Fruit fly (Drosophila melanogaster) whole organism, prepupa: ENCODE measurements around the gene CG12398.

ENCODE experiments used
- Blimp-1 ChIP-seq: fragments of 200-800 bp; sonication (Bioruptor generic); optimal IDR thresholded peaks from 3 replicates; lab custom pipeline; 2017; ENCODE audit warnings: missing biosample characterization, missing genetic modification characterization, mild to moderate bottlenecking, moderate library complexity, missing genetic modification reagents
- CG10631 ChIP-seq: fragments of 200-800 bp; sonication (Bioruptor generic); optimal IDR thresholded peaks from 2 replicates; lab custom pipeline; 2016; ENCODE audit warnings: missing biosample characterization, missing genetic modification characterization
- CG10669 ChIP-seq: fragments of 200-800 bp; sonication (Bioruptor generic); optimal IDR thresholded peaks from 3 replicates; lab custom pipeline; 2018; ENCODE audit warnings: missing biosample characterization, mild to moderate bottlenecking, missing genetic modification characterization, moderate library complexity
- CG11294 ChIP-seq: fragments of 200-800 bp; sonication (Bioruptor generic); IDR thresholded peaks from 2 replicates; pipeline ENCODE4 v1.3.6; 2022; ENCODE audit warnings: missing biosample characterization, missing genetic modification characterization
- CG11762 ChIP-seq: fragments of 200-800 bp; sonication (Bioruptor generic); optimal IDR thresholded peaks from 3 replicates; lab custom pipeline; 2016; ENCODE audit warnings: missing biosample characterization, missing genetic modification characterization; ENCODE audit not compliant: insufficient read depth
- CG15336 ChIP-seq: fragments of 200-800 bp; sonication (Bioruptor generic); IDR thresholded peaks from 2 replicates; pipeline ENCODE4 v1.3.6; 2022; ENCODE audit warnings: missing biosample characterization, missing genetic modification characterization
- CG1621 ChIP-seq: fragments of 200-800 bp; sonication (Bioruptor generic); optimal IDR thresholded peaks from 3 replicates; lab custom pipeline; 2018; ENCODE audit warnings: missing biosample characterization, mild to moderate bottlenecking, missing genetic modification characterization
- CG16779 ChIP-seq: fragments of 200-800 bp; sonication (Bioruptor generic); optimal IDR thresholded peaks from 3 replicates; lab custom pipeline; 2017; ENCODE audit warnings: missing biosample characterization, mild to moderate bottlenecking, missing genetic modification characterization
- CG31627 ChIP-seq: fragments of 200-800 bp; sonication (Bioruptor generic); optimal IDR thresholded peaks from 3 replicates; lab custom pipeline; 2016; ENCODE audit warnings: missing biosample characterization, missing genetic modification characterization
- CG32006 ChIP-seq: fragments of 200-800 bp; sonication (Bioruptor generic); optimal IDR thresholded peaks from 3 replicates; lab custom pipeline; 2017; ENCODE audit warnings: missing biosample characterization, mild to moderate bottlenecking, missing genetic modification characterization
- CG34406 ChIP-seq: fragments of 200-800 bp; sonication (Bioruptor generic); optimal IDR thresholded peaks from 3 replicates; lab custom pipeline; 2016; ENCODE audit warnings: missing biosample characterization, missing genetic modification characterization
- CG3919 ChIP-seq: fragments of 200-800 bp; sonication (Bioruptor generic); optimal IDR thresholded peaks from 3 replicates; lab custom pipeline; 2016; ENCODE audit warnings: missing biosample characterization, missing genetic modification characterization
- CG4318 ChIP-seq: fragments of 200-800 bp; sonication (Bioruptor generic); optimal IDR thresholded peaks from 3 replicates; lab custom pipeline; 2017; ENCODE audit warnings: missing biosample characterization, mild to moderate bottlenecking, missing genetic modification characterization
- CG6276 ChIP-seq: fragments of 200-800 bp; sonication (Bioruptor generic); optimal IDR thresholded peaks from 2 replicates; lab custom pipeline; 2017; ENCODE audit warnings: missing biosample characterization, mild to moderate bottlenecking, missing genetic modification characterization
- CG6808 ChIP-seq: fragments of 200-800 bp; sonication (Bioruptor generic); optimal IDR thresholded peaks from 3 replicates; lab custom pipeline; 2017; ENCODE audit warnings: missing biosample characterization, missing genetic modification characterization, mild to moderate bottlenecking, moderate library complexity, missing genetic modification reagents
- CG7368 ChIP-seq: fragments of 200-800 bp; sonication (Bioruptor generic); optimal IDR thresholded peaks from 3 replicates; lab custom pipeline; 2016; ENCODE audit warnings: missing biosample characterization, missing genetic modification characterization
- CG8632 ChIP-seq: fragments of 200-800 bp; sonication (Bioruptor generic); optimal IDR thresholded peaks from 3 replicates; lab custom pipeline; 2016; ENCODE audit warnings: missing biosample characterization, missing genetic modification characterization
- CG9139 ChIP-seq: fragments of 200-800 bp; sonication (Bioruptor generic); optimal IDR thresholded peaks from 3 replicates; lab custom pipeline; 2017; ENCODE audit warnings: missing biosample characterization, mild to moderate bottlenecking, missing genetic modification characterization
- Eip75B ChIP-seq: fragments of 200-800 bp; sonication (Bioruptor generic); optimal IDR thresholded peaks from 3 replicates; lab custom pipeline; 2016; ENCODE audit warnings: missing biosample characterization, missing genetic modification characterization
- Ets21C ChIP-seq: fragments of 200-800 bp; sonication (Bioruptor generic); optimal IDR thresholded peaks from 3 replicates; lab custom pipeline; 2016; ENCODE audit warnings: missing biosample characterization, missing genetic modification characterization
- Ets96B ChIP-seq: fragments of 200-800 bp; optimal IDR thresholded peaks from 2 replicates; lab custom pipeline; 2019; ENCODE audit warnings: missing biosample characterization, mild to moderate bottlenecking, missing genetic modification characterization, moderate library complexity
- Gug ChIP-seq: fragments of 200-800 bp; sonication (Bioruptor generic); IDR thresholded peaks from 2 replicates; pipeline ENCODE4 v1.3.6; 2022; ENCODE audit warnings: missing biosample characterization, missing genetic modification characterization
- Hr38 ChIP-seq: sonication (Bioruptor generic); optimal IDR thresholded peaks from 2 replicates; lab custom pipeline; 2016; ENCODE audit warnings: missing biosample characterization, missing genetic modification characterization
- Hr4 ChIP-seq: fragments of 200-800 bp; sonication (Bioruptor generic); optimal IDR thresholded peaks from 3 replicates; lab custom pipeline; 2016; ENCODE audit warnings: missing biosample characterization, missing genetic modification characterization
- Lpt ChIP-seq: fragments of 200-800 bp; sonication (Bioruptor generic); optimal IDR thresholded peaks from 3 replicates; lab custom pipeline; 2016; ENCODE audit warnings: missing biosample characterization, missing genetic modification characterization
- Met ChIP-seq: fragments of 200-800 bp; sonication (Bioruptor generic); optimal IDR thresholded peaks from 3 replicates; lab custom pipeline; 2016; ENCODE audit warnings: missing biosample characterization, missing genetic modification characterization
- Smox ChIP-seq: fragments of 200-800 bp; sonication (Bioruptor generic); optimal IDR thresholded peaks from 3 replicates; lab custom pipeline; 2016; ENCODE audit warnings: missing biosample characterization, missing genetic modification characterization
- Sox102F ChIP-seq: fragments of 200-800 bp; sonication (Bioruptor generic); optimal IDR thresholded peaks from 2 replicates; lab custom pipeline; 2016; ENCODE audit warnings: missing biosample characterization, mild to moderate bottlenecking, missing genetic modification characterization
- Sox14 ChIP-seq: fragments of 200-800 bp; sonication (Bioruptor generic); optimal IDR thresholded peaks from 3 replicates; lab custom pipeline; 2016; ENCODE audit warnings: missing biosample characterization, missing genetic modification characterization
- Sox15 ChIP-seq: fragments of 200-800 bp; sonication (Bioruptor generic); optimal IDR thresholded peaks from 3 replicates; lab custom pipeline; 2016; ENCODE audit warnings: missing biosample characterization, missing genetic modification characterization
- achi ChIP-seq: fragments of 200-800 bp; sonication (Bioruptor generic); optimal IDR thresholded peaks from 3 replicates; lab custom pipeline; 2016; ENCODE audit warnings: missing biosample characterization, missing genetic modification characterization
- acj6 ChIP-seq: fragments of 200-800 bp; sonication (Bioruptor generic); optimal IDR thresholded peaks from 3 replicates; lab custom pipeline; 2016; ENCODE audit warnings: missing biosample characterization, missing genetic modification characterization
- cyc ChIP-seq: fragments of 200-800 bp; sonication (Bioruptor generic); optimal IDR thresholded peaks from 3 replicates; lab custom pipeline; 2016; ENCODE audit warnings: missing biosample characterization, missing genetic modification characterization
- dac ChIP-seq: fragments of 200-800 bp; sonication (Bioruptor generic); optimal IDR thresholded peaks from 2 replicates; lab custom pipeline; 2017; ENCODE audit warnings: missing biosample characterization, mild to moderate bottlenecking, missing genetic modification characterization
- dsx ChIP-seq: fragments of 200-800 bp; optimal IDR thresholded peaks from 3 replicates; lab custom pipeline; 2019; ENCODE audit warnings: missing biosample characterization, mild to moderate bottlenecking, missing genetic modification characterization, moderate library complexity; ENCODE audit not compliant: poor library complexity, severe bottlenecking
- eg ChIP-seq: fragments of 200-800 bp; sonication (Bioruptor generic); IDR thresholded peaks from 3 replicates; pipeline ENCODE4 v1.3.6; 2022; ENCODE audit warnings: missing biosample characterization, missing genetic modification characterization
- esn ChIP-seq: fragments of 200-800 bp; sonication (Bioruptor generic); optimal IDR thresholded peaks from 2 replicates; lab custom pipeline; 2016; ENCODE audit warnings: missing biosample characterization, mild to moderate bottlenecking, missing genetic modification characterization, moderate library complexity
- fkh ChIP-seq: fragments of 200-800 bp; sonication (Bioruptor generic); optimal IDR thresholded peaks from 3 replicates; lab custom pipeline; 2017; ENCODE audit warnings: missing biosample characterization, mild to moderate bottlenecking, missing genetic modification characterization, moderate library complexity
- lz ChIP-seq: fragments of 200-800 bp; sonication (Bioruptor generic); optimal IDR thresholded peaks from 3 replicates; lab custom pipeline; 2016; ENCODE audit warnings: missing biosample characterization, missing genetic modification characterization
- net ChIP-seq: fragments of 200-800 bp; sonication (Bioruptor generic); optimal IDR thresholded peaks from 3 replicates; lab custom pipeline; 2016; ENCODE audit warnings: missing biosample characterization, missing genetic modification characterization
- pdm3 ChIP-seq: fragments of 200-800 bp; sonication (Bioruptor generic); optimal IDR thresholded peaks from 3 replicates; lab custom pipeline; 2016; ENCODE audit warnings: missing biosample characterization, missing genetic modification characterization
- spab ChIP-seq: fragments of 200-800 bp; sonication (Bioruptor generic); optimal IDR thresholded peaks from 2 replicates; lab custom pipeline; 2017; ENCODE audit warnings: missing biosample characterization, mild to moderate bottlenecking, missing genetic modification characterization, missing genetic modification reagents
- ss ChIP-seq, 2 experiments: fragments of 200-800 bp; sonication (Bioruptor generic); optimal IDR thresholded peaks; 2 replicates in 1 of 2; 3 replicates in 1 of 2; lab custom pipeline; 2017 to 2018; ENCODE audit warnings: mild to moderate bottlenecking in 2 of 2, missing biosample characterization in 2 of 2, missing genetic modification characterization in 2 of 2, moderate library complexity in 1 of 2
- svp ChIP-seq: fragments of 200-800 bp; sonication (Bioruptor generic); peaks from one replicate; lab custom pipeline; 2016; ENCODE audit warnings: missing biosample characterization, missing genetic modification characterization
- vri ChIP-seq: fragments of 200-800 bp; sonication (Bioruptor generic); optimal IDR thresholded peaks from 3 replicates; lab custom pipeline; 2016; ENCODE audit warnings: missing biosample characterization, mild to moderate bottlenecking, missing genetic modification characterization

Gene CG12398

DNA sequence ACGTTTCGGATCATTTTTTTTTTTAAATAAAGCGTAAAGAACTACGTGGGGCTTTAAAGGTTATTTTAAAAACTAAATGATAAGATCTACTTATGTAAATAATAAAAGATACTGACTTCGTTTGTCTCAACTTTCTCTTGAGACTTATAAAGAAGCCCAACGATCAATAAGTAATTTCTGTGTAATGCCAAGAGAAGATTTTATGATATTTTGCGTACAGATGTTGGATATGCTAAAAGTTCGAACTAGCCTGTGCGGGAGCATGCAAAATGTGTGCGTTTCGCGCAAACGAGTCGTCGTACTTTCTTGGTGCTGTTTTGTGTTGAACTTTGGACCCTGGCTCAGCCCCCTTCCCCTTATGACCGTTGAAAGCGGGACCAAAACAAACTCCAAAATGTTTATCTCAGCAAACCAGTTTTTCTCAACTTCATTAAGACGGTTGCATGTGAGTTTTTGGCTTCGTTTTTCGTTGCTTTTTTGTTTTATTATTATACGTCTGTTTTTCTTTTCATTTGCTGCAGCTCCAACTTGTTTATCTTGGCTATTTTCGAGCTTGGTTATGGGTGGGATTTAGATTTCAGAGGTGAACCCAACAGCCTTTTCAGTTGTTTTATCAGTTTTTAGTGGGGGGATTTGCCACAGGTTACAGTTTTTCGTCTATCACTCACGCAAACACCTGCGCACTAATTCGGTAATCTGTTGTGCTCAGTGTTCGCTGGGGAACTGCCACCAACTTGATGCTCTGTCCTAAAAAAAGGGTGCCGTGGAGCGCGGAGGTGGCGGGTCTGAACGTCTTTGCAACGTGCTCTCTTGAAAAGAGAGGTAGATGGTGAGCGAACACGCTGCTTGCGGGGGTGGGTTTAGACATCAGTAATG is 39.5 kb upstream of the CG12398 start, which contains the start of gene pdgy (continued):
- TF ChIP-seq CG31627 (GFP tag; lab: Kevin White, UChicago), result no peak
- TF ChIP-seq Hr4 (GFP tag; lab: Kevin White, UChicago), result no peak
- peak; percentile 76; the same call in 1 of the 2 replicates for TF ChIP-seq CG15336 (GFP tag; lab: Robert Waterston, UW)
- no peak for TF ChIP-seq lz (GFP tag; lab: Kevin White, UChicago)
- no peak for TF ChIP-seq cyc
- peak; percentile 7 for TF ChIP-seq vri
- TF ChIP-seq Blimp-1 (GFP tag; lab: Kevin White, UChicago), result peak; percentile 58
- TF ChIP-seq CG3919 (GFP tag; lab: Kevin White, UChicago), result peak; percentile 68
- TF ChIP-seq svp (GFP tag; lab: Kevin White, UChicago), result peak; percentile 60
- TF ChIP-seq Lpt (GFP tag; lab: Kevin White, UChicago), result peak; percentile 75
- TF ChIP-seq CG11294, result peak; percentile 6; the same call in 1 of the 2 replicates
- TF ChIP-seq Ets21C (GFP tag; lab: Kevin White, UChicago), result no peak
- TF ChIP-seq Met (GFP tag; lab: Kevin White, UChicago), result peak; percentile 51
- no peak for TF ChIP-seq pdm3 (GFP tag; lab: Kevin White, UChicago)
- peak; percentile 33 for TF ChIP-seq fkh (GFP tag; lab: Kevin White, UChicago)
- no peak for TF ChIP-seq CG10631 (GFP tag; lab: Kevin White, UChicago)
- TF ChIP-seq CG16779 (tag; lab: Kevin White, UChicago), result peak; percentile 88
- peak; percentile 61 for TF ChIP-seq Sox102F (GFP tag; lab: Kevin White, UChicago)
- peak; percentile 49 for TF ChIP-seq CG4318 (GFP tag; lab: Kevin White, UChicago)
- peak; percentile 76 for TF ChIP-seq CG10669
- peak; percentile 1 for TF ChIP-seq dac (GFP tag; lab: Kevin White, UChicago)
- TF ChIP-seq CG6808 (GFP tag; lab: Kevin White, UChicago), result peak; percentile 96
- TF ChIP-seq Eip75B (GFP tag; lab: Kevin White, UChicago), result no peak
- peak; percentile 61 for TF ChIP-seq net
- TF ChIP-seq acj6, result no peak
- no peak for TF ChIP-seq Smox (GFP tag; lab: Kevin White, UChicago)
- TF ChIP-seq Sox15, result no peak
- peak; percentile 44 for TF ChIP-seq CG11762 (GFP tag; lab: Kevin White, UChicago)

DNA sequence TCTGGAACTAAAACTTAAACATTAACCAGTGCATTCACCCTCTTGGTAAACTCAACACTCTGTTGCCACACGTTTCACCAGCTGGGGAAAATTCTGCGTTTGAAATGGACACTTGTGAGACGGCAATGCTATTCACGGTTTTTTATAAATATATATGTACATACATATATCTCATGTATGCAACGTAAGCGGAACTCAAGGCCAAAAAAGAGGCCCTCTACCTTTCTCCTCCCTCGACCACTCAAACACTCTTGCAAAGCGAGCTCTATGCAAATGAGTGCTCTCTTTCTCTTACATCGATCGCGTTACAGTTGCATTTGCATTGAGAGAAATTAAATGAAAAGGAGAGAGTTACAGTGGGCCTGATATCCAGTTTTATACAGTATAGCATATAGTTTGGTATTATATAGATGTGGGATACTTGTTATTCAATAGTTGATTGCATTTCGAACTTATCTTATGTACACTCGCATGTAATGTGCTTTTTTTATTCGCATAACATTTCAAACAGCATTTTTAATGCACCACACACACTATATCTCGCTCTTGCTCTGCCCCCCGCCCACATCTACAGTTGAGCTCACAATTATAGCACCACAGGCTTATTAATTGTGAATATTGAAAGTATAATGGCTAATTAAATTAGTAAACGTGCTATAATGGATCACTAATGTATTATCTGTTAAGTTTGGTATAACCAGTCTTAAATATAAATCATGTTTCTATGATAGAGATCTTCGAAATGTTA is 38.7 kb upstream of the CG12398 start:
- TF ChIP-seq CG16779 (tag; lab: Kevin White, UChicago), result peak; percentile 63
- peak; percentile 77 for TF ChIP-seq CG34406
- peak; percentile 75 for TF ChIP-seq CG8632 (GFP tag; lab: Kevin White, UChicago)
- TF ChIP-seq CG1621 (tag; lab: Kevin White, UChicago), result peak; percentile 75
- peak; percentile 69 for TF ChIP-seq CG10669
- peak; percentile 77 for TF ChIP-seq CG7368 (GFP tag; lab: Kevin White, UChicago)
- TF ChIP-seq ss (GFP tag; optimal IDR thresholded peaks at IDR 0.05; lab: Kevin White, UChicago), result no peak
- peak; percentile 91 for TF ChIP-seq svp (GFP tag; lab: Kevin White, UChicago)
- TF ChIP-seq Blimp-1 (GFP tag; lab: Kevin White, UChicago), result peak; percentile 36
- peak; percentile 89 for TF ChIP-seq Sox14 (GFP tag; lab: Kevin White, UChicago)
- peak; percentile 82 for TF ChIP-seq Eip75B (GFP tag; lab: Kevin White, UChicago)
- peak; percentile 64 for TF ChIP-seq CG11762 (GFP tag; lab: Kevin White, UChicago)
- peak; percentile 74 for TF ChIP-seq CG11294
- peak; percentile 83 for TF ChIP-seq Gug (GFP tag; lab: Robert Waterston, UW)
- peak; percentile 67 for TF ChIP-seq Ets96B (tag; lab: Kevin White, UChicago)
- TF ChIP-seq eg, result peak; percentile 90
- peak; percentile 87 for TF ChIP-seq CG32006 (GFP tag; lab: Kevin White, UChicago)
- TF ChIP-seq Hr38 (GFP tag; lab: Kevin White, UChicago), result no peak
- peak; percentile 66 for TF ChIP-seq dac (GFP tag; lab: Kevin White, UChicago)
- no peak for TF ChIP-seq fkh (GFP tag; lab: Kevin White, UChicago)
- peak; percentile 82 for TF ChIP-seq Hr4 (GFP tag; lab: Kevin White, UChicago)
- no peak for TF ChIP-seq CG9139
- peak; percentile 69 for TF ChIP-seq CG6276 (GFP tag; lab: Kevin White, UChicago)
- TF ChIP-seq dsx, result peak; percentile 56
- TF ChIP-seq CG10631 (GFP tag; lab: Kevin White, UChicago), result peak; percentile 72
- TF ChIP-seq pdm3 (GFP tag; lab: Kevin White, UChicago), result peak; percentile 89
- TF ChIP-seq spab (GFP tag; lab: Kevin White, UChicago), result peak; percentile 44
- peak; percentile 79 for TF ChIP-seq achi
- TF ChIP-seq esn (GFP tag; lab: Kevin White, UChicago), result peak; percentile 87
